Worm (Caenorhabditis elegans) whole organism, mixed stage, embryonic: ENCODE data around the gene F49F1.12.

ENCODE experiments used
- M03D4.4 ChIP-seq: sonication (generic microtip); optimal IDR thresholded peaks from 2 replicates; lab custom pipeline; 2017; ENCODE audit warnings: mild to moderate bottlenecking, missing genetic modification characterization, missing compliant biosample characterization
- bed-3 ChIP-seq: fragments of 200-800 bp; sonication (Bioruptor generic); optimal IDR thresholded peaks from 3 replicates; lab custom pipeline; 2018; ENCODE audit warnings: mild to moderate bottlenecking, missing genetic modification characterization, moderate library complexity, missing compliant biosample characterization
- blmp-1 ChIP-seq: fragments of 150-350 bp; optimal IDR thresholded peaks from 2 replicates; lab custom pipeline; 2014; ENCODE audit warnings: missing biosample characterization, missing genetic modification characterization
- ceh-39 ChIP-seq: fragments of 150-350 bp; optimal IDR thresholded peaks from 2 replicates; lab custom pipeline; 2014; ENCODE audit warnings: missing biosample characterization, missing genetic modification characterization
- ceh-43 ChIP-seq: fragments of 200-800 bp; sonication (Bioruptor generic); optimal IDR thresholded peaks from 2 replicates; lab custom pipeline; 2018; ENCODE audit warnings: mild to moderate bottlenecking, missing genetic modification characterization, moderate library complexity, missing compliant biosample characterization
- ceh-83 ChIP-seq: fragments of 200-800 bp; sonication (Bioruptor generic); optimal IDR thresholded peaks from 2 replicates; lab custom pipeline; 2018; ENCODE audit warnings: mild to moderate bottlenecking, missing genetic modification characterization, missing compliant biosample characterization
- cnd-1 ChIP-seq: fragments of 200-800 bp; sonication (Bioruptor generic); optimal IDR thresholded peaks from 2 replicates; lab custom pipeline; 2018; ENCODE audit warnings: mild to moderate bottlenecking, missing genetic modification characterization, missing compliant biosample characterization
- drap-1 ChIP-seq: fragments of 200-800 bp; sonication (Bioruptor generic); optimal IDR thresholded peaks from 3 replicates; lab custom pipeline; 2018; ENCODE audit warnings: mild to moderate bottlenecking, missing genetic modification characterization, missing compliant biosample characterization
- elt-1 ChIP-seq: sonication (generic microtip); optimal IDR thresholded peaks from 2 replicates; lab custom pipeline; 2017; ENCODE audit warnings: missing genetic modification characterization, mild to moderate bottlenecking, missing compliant biosample characterization, antibody characterized with exemption, moderate library complexity, borderline replicate concordance; ENCODE audit not compliant: insufficient read depth
- elt-3 ChIP-seq: fragments of 150-350 bp; optimal IDR thresholded peaks from 2 replicates; lab custom pipeline; 2014; ENCODE audit warnings: missing biosample characterization, missing genetic modification characterization
- flh-1 ChIP-seq: fragments of 200-800 bp; sonication (Bioruptor generic); optimal IDR thresholded peaks from 2 replicates; lab custom pipeline; 2018; ENCODE audit warnings: mild to moderate bottlenecking, missing genetic modification characterization, moderate library complexity, missing compliant biosample characterization
- ham-2 ChIP-seq: fragments of 200-800 bp; sonication (Bioruptor generic); optimal IDR thresholded peaks from 2 replicates; lab custom pipeline; 2018; ENCODE audit warnings: mild to moderate bottlenecking, missing genetic modification characterization, missing compliant biosample characterization
- hlh-1 ChIP-seq: fragments of 150-350 bp; optimal IDR thresholded peaks from 2 replicates; lab custom pipeline; 2014; ENCODE audit warnings: missing biosample characterization, missing genetic modification reagents, missing genetic modification characterization
- lin-13 ChIP-seq: fragments of 150-350 bp; optimal IDR thresholded peaks from 2 replicates; lab custom pipeline; 2014; ENCODE audit warnings: missing biosample characterization, missing genetic modification characterization
- lin-32 ChIP-seq: fragments of 200-800 bp; sonication (Bioruptor generic); optimal IDR thresholded peaks from 2 replicates; lab custom pipeline; 2018; ENCODE audit warnings: mild to moderate bottlenecking, missing genetic modification characterization, missing compliant biosample characterization
- lsy-2 ChIP-seq: fragments of 150-350 bp; optimal IDR thresholded peaks from 2 replicates; lab custom pipeline; 2014; ENCODE audit warnings: missing biosample characterization, missing genetic modification characterization
- mab-5 ChIP-seq: fragments of 150-350 bp; optimal IDR thresholded peaks from 2 replicates; lab custom pipeline; 2014; ENCODE audit warnings: missing biosample characterization, missing genetic modification characterization
- mep-1 ChIP-seq: fragments of 150-350 bp; optimal IDR thresholded peaks from 2 replicates; lab custom pipeline; 2017; ENCODE audit warnings: missing biosample characterization, missing genetic modification reagents, missing genetic modification characterization, inconsistent platforms
- mls-2 ChIP-seq: sonication (generic microtip); optimal IDR thresholded peaks from 2 replicates; lab custom pipeline; 2016; ENCODE audit warnings: mild to moderate bottlenecking, missing genetic modification characterization, moderate library complexity, missing compliant biosample characterization
- nhr-12 ChIP-seq: fragments of 150-350 bp; optimal IDR thresholded peaks from 2 replicates; lab custom pipeline; 2014; ENCODE audit warnings: missing biosample characterization, missing genetic modification characterization
- nhr-237 ChIP-seq: fragments of 150-350 bp; optimal IDR thresholded peaks from 2 replicates; lab custom pipeline; 2014; ENCODE audit warnings: missing biosample characterization, missing genetic modification characterization
- nhr-28 ChIP-seq: fragments of 150-350 bp; optimal IDR thresholded peaks from 2 replicates; lab custom pipeline; 2014; ENCODE audit warnings: missing biosample characterization, missing genetic modification characterization
- nhr-76 ChIP-seq: sonication (generic microtip); optimal IDR thresholded peaks from 2 replicates; lab custom pipeline; 2017; ENCODE audit warnings: missing biosample characterization, missing genetic modification characterization
- pha-4 ChIP-seq: fragments of 150-350 bp; optimal IDR thresholded peaks from 2 replicates; lab custom pipeline; 2018; ENCODE audit warnings: missing biosample characterization, missing genetic modification reagents, missing genetic modification characterization
- sem-2 ChIP-seq: fragments of 200-800 bp; sonication (Bioruptor generic); optimal IDR thresholded peaks from 2 replicates; lab custom pipeline; 2018; ENCODE audit warnings: mild to moderate bottlenecking, missing genetic modification characterization, missing compliant biosample characterization
- snpc-4 ChIP-seq: fragments of 150-350 bp; optimal IDR thresholded peaks from 2 replicates; lab custom pipeline; 2014; ENCODE audit warnings: missing biosample characterization, missing genetic modification characterization
- sptf-1 ChIP-seq: sonication (generic microtip); optimal IDR thresholded peaks from 2 replicates; lab custom pipeline; 2017; ENCODE audit warnings: mild to moderate bottlenecking, missing genetic modification characterization, moderate library complexity, missing compliant biosample characterization
- tbx-8 ChIP-seq: fragments of 200-800 bp; sonication (Bioruptor generic); optimal IDR thresholded peaks from 2 replicates; lab custom pipeline; 2018; ENCODE audit warnings: mild to moderate bottlenecking, missing genetic modification characterization, moderate library complexity, missing compliant biosample characterization
- unc-120 ChIP-seq: sonication (generic microtip); optimal IDR thresholded peaks from 2 replicates; lab custom pipeline; 2017; ENCODE audit warnings: missing genetic modification characterization, missing compliant biosample characterization; ENCODE audit not compliant: poor library complexity, severe bottlenecking
- unc-62 ChIP-seq: fragments of 150-350 bp; optimal IDR thresholded peaks from 2 replicates; lab custom pipeline; 2014; ENCODE audit warnings: missing biosample characterization, missing genetic modification reagents, missing genetic modification characterization
- zip-8 ChIP-seq: fragments of 150-350 bp; optimal IDR thresholded peaks from 2 replicates; lab custom pipeline; 2014; ENCODE audit warnings: missing biosample characterization, missing genetic modification characterization
- ztf-11 ChIP-seq: fragments of 150-350 bp; optimal IDR thresholded peaks from 2 replicates; lab custom pipeline; 2014; ENCODE audit warnings: missing biosample characterization, missing genetic modification characterization

F49F1.12 gene

ce11 chrIV:4150138-4150537, 7.3 kb upstream of the F49F1.12 start:
- TF ChIP-seq ham-2 (GFP tag; lab: Kevin White, UChicago): no peak
- no peak for TF ChIP-seq hlh-1 (tag; lab: Kevin White, UChicago)
- TF ChIP-seq blmp-1 (tag; lab: Kevin White, UChicago): no peak
- TF ChIP-seq M03D4.4 (tag; lab: Kevin White, UChicago): no peak
- TF ChIP-seq lin-13 (tag; lab: Kevin White, UChicago): no peak
- TF ChIP-seq nhr-12 (tag; lab: Kevin White, UChicago): no peak
- TF ChIP-seq unc-62 (GFP tag; lab: Kevin White, UChicago): no peak
- no peak for TF ChIP-seq zip-8
- TF ChIP-seq cnd-1: no peak

- no peak for TF ChIP-seq snpc-4 (tag; lab: Kevin White, UChicago)
- no peak for TF ChIP-seq mep-1 (tag; lab: Kevin White, UChicago)
- no peak for TF ChIP-seq mls-2 (tag; lab: Kevin White, UChicago)
- TF ChIP-seq elt-1 (tag; lab: Kevin White, UChicago): no peak
- TF ChIP-seq M03D4.4 (tag; lab: Kevin White, UChicago): no peak
- TF ChIP-seq ceh-39: no peak
- no peak for TF ChIP-seq blmp-1 (tag; lab: Kevin White, UChicago)
- no peak for TF ChIP-seq bed-3 (GFP tag; lab: Kevin White, UChicago)
- TF ChIP-seq hlh-1 (tag; lab: Kevin White, UChicago): no peak
- no peak for TF ChIP-seq ham-2 (GFP tag; lab: Kevin White, UChicago)
- TF ChIP-seq nhr-76: no peak
- no peak for TF ChIP-seq ceh-43 (GFP tag; lab: Kevin White, UChicago)
- no peak for TF ChIP-seq nhr-237 (tag; lab: Kevin White, UChicago)
- no peak for TF ChIP-seq ceh-83 (GFP tag; lab: Kevin White, UChicago)
- TF ChIP-seq lin-32 (GFP tag; lab: Kevin White, UChicago): no peak
- TF ChIP-seq tbx-8 (GFP tag; lab: Kevin White, UChicago): no peak
- TF ChIP-seq sptf-1 (tag; lab: Kevin White, UChicago): no peak
- TF ChIP-seq drap-1 (GFP tag; lab: Kevin White, UChicago): no peak
- TF ChIP-seq sem-2: no peak
Measured at ce11 chrIV:4147891-4148290, 5.0 kb upstream of the F49F1.12 start.

- no peak for TF ChIP-seq flh-1 (GFP tag; lab: Kevin White, UChicago)
- TF ChIP-seq nhr-12 (tag; lab: Kevin White, UChicago): no peak
- no peak for TF ChIP-seq unc-62 (GFP tag; lab: Kevin White, UChicago)
- TF ChIP-seq blmp-1 (tag; lab: Kevin White, UChicago): no peak
- no peak for TF ChIP-seq ceh-39
- TF ChIP-seq zip-8: no peak
- no peak for TF ChIP-seq unc-120
- TF ChIP-seq M03D4.4 (tag; lab: Kevin White, UChicago): no peak
- no peak for TF ChIP-seq lsy-2
- no peak for TF ChIP-seq sptf-1 (tag; lab: Kevin White, UChicago)
- no peak for TF ChIP-seq ztf-11 (tag; lab: Kevin White, UChicago)
- no peak for TF ChIP-seq lin-13 (tag; lab: Kevin White, UChicago)
- no peak for TF ChIP-seq mab-5 (tag; lab: Kevin White, UChicago)
- TF ChIP-seq sem-2: no peak
- no peak for TF ChIP-seq hlh-1 (tag; lab: Kevin White, UChicago)
- no peak for TF ChIP-seq elt-3
- no peak for TF ChIP-seq snpc-4 (tag; lab: Kevin White, UChicago)
- no peak for TF ChIP-seq drap-1 (GFP tag; lab: Kevin White, UChicago)
- TF ChIP-seq pha-4 (tag; lab: Kevin White, UChicago): no peak
Measured at ce11 chrIV:4144784-4145183, 1.9 kb upstream of the F49F1.12 start, which contains the start of gene R07C12.3. Gene R07C12.3 (plus strand): TSS chrIV:4145084.

ce11 chrIV:4141311-4141710, 1.6 kb downstream of the F49F1.12 start, which contains the start of gene F49F1.11:
Gene F49F1.11 (minus strand): TSS chrIV:4141411.
- no peak for TF ChIP-seq nhr-28 (tag; lab: Kevin White, UChicago)
- TF ChIP-seq drap-1 (GFP tag; lab: Kevin White, UChicago): no peak
- no peak for TF ChIP-seq mep-1 (tag; lab: Kevin White, UChicago)
- TF ChIP-seq sptf-1 (tag; lab: Kevin White, UChicago): no peak
- no peak for TF ChIP-seq lin-13 (tag; lab: Kevin White, UChicago)
- no peak for TF ChIP-seq M03D4.4 (tag; lab: Kevin White, UChicago)
- TF ChIP-seq ceh-83 (GFP tag; lab: Kevin White, UChicago): no peak
- TF ChIP-seq sem-2: no peak
- TF ChIP-seq, all 35 proteins: peak for 0
